Worm (Caenorhabditis elegans): ENCODE results near the gene tomm-40.

Gene tomm-40

DNA sequence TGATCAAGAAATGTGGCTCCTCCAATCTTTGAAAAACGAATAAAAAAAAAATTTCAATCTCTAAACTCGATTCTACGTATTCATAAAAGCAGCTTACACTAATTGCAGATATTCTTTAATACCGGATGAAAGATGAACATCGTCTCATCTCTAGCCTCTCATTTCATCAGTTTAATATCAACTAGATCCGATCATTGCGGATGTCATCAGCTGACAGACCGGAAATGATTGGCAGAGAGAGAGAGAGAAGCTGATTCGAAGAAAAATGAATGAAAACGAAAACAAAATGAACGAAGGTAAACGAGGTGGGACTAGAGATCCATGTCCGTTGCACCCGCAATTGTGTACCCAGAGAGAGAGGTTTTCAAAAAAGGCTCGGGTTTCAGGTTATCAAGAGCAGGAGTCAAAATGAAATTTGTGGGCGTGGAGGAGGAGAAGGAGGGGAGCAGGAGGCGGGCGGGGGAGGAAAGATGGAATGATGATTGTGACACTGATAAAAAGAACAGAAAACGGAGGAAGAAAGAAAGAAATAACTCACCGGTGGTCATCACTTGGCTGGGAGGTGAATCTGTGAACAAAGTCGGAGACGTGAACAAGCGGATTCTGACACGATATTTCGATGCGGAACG lies 41.6 kb upstream of the tomm-40 start:
- TF ChIP-seq nhr-11 (tag; optimal IDR thresholded peaks at IDR 0.05) (peak; percentile 43), nhr-67 (tag; optimal IDR thresholded peaks at IDR 0.05) (no peak)

DNA sequence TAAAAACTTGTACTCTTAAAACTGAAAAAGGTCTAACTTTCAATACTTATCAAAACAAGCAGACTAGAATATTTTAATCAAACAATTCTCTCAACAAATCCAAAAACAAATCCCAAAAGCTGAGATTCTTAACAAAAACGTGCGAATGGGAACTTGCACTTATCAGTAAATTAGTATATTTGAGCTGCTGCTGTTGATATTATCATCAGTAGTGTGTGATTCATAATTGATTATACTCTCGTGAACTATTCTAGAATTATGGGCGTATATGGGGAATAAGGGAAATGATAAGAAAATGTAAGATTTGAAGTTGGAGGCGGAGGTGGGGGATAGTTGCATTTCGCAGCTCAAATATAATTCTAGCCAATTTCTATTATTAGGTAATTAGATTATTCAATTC lies 40.8 kb upstream of the tomm-40 start:
- peak; percentile 13 for TF ChIP-seq pqm-1 (tag; optimal IDR thresholded peaks at IDR 0.05)
- peak; percentile 39 for TF ChIP-seq skn-1 (tag; optimal IDR thresholded peaks at IDR 0.05)
- TF ChIP-seq elt-2 (tag; optimal IDR thresholded peaks at IDR 0.05) = peak; percentile 34
- no peak for TF ChIP-seq egl-27 (tag; optimal IDR thresholded peaks at IDR 0.05)

DNA sequence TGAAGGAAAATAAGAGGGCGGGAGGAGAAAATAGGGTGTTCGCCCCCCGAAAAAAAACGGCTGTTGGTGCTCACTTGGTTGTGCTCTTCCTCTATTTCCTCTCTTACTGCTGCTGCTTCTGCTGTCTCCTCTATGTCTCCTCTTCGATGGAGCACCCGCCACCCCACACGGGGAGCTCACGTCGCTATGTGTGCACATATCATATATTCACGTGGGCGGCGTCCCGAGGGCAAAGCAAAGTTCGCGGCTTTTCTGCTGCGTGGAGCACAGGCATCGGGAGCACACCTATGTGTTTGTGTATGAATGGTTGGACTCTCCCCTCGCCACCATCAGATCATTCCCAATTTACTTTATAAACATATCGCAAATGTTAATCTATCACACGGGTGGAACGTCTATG lies 40.0 kb upstream of the tomm-40 start:
- TF ChIP-seq lin-39 (tag; optimal IDR thresholded peaks at IDR 0.05) (no peak), nfya-1 (tag; optimal IDR thresholded peaks at IDR 0.05; ENCODE audit: insufficient read depth) (peak; percentile 52), ama-1 (optimal IDR thresholded peaks at IDR 0.05) (no peak), pha-4 (tag; optimal IDR thresholded peaks at IDR 0.05) (peak; percentile 73)

DNA sequence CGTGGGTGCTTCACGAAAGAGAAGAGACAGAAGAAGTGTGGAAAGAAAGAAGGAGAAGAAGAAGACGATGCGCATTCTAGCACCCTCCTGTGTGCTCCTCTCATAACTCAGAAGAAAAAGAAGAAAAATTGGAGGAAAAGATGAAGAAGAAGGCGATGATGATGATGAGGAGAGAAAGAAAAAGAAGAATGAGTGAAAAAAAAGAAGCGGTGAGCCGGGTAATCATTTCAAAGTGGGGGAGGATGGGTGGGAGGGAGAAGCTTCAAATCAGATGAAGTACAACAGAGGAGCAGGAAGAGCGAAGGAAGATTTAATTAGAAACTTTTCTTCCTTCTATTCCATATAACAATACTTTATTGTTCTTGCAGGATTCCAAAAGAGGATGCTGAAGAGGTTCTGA lies 37.3 kb upstream of the tomm-40 start:
- TF ChIP-seq jun-1 (tag; optimal IDR thresholded peaks at IDR 0.05) (no peak), fkh-10 (GFP tag; optimal IDR thresholded peaks at IDR 0.05) (peak; percentile 41), nhr-25 (tag; optimal IDR thresholded peaks at IDR 0.05) (no peak), nhr-23 (tag; optimal IDR thresholded peaks at IDR 0.05) (no peak), tbx-2 (tag; optimal IDR thresholded peaks at IDR 0.05) (no peak), nfya-1 (tag; optimal IDR thresholded peaks at IDR 0.05; ENCODE audit: insufficient read depth) (peak; percentile 5)

DNA sequence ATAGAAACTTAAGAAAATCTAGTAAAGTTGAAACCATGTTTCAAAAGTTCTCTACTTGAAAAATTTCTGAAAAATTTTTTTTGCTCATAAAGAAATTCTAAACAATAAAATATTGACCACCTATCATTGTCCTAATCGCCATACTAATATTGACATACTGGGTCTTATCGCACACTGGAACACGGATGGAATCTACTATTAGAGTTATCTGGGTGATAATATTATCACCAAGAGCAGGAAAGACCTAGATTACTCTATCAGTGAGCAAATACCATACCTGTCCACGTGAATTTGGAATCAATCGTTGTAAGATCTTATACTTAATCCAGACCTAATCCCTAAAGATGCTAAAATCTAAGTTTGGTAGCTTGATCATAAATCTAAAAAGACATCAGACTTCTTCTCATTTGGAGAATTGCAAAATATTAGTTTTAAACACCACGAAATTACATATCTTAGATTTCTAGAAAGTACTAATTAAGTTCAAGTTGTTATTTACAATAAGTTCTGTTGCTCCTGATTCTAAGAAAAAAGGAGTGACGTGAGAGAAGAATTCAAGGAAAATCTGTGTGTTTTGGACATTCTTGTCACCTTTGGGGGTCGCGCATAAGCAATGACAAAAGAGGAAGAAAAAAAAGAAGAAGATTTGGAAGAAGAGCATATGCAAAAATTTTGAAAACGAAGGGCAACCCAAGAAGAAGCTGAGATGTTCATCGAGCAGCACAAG lies 36.8 kb upstream of the tomm-40 start:
- TF ChIP-seq mdl-1 (tag; optimal IDR thresholded peaks at IDR 0.05) = no peak
- TF ChIP-seq elt-2 (tag; optimal IDR thresholded peaks at IDR 0.05) = peak; percentile 36
- no peak for TF ChIP-seq elt-3 (tag; optimal IDR thresholded peaks at IDR 0.05)
- no peak for TF ChIP-seq ztf-4 (tag; optimal IDR thresholded peaks at IDR 0.05)

DNA sequence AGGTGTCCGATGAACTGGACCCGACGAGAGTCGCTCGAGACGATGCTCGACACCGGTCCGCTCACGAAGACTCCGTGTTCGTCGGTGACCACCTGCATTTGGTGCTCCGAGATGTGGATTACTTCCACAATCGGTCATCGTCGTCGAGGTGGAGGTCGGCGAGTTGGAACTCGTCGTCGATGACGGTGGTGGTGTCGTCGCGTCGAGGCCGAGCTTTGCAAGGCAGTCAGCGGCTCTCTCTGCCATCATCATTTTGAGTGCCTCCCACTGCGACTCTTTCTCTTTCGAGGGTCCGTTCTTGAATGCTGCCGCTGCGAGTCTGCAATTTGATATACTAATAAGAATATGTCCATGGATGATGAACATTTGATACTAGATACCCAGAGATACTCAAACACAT lies 34.4 kb upstream of the tomm-40 start:
- TF ChIP-seq snpc-4 (tag; optimal IDR thresholded peaks at IDR 0.05) (no peak), elt-3 (tag; optimal IDR thresholded peaks at IDR 0.05) (no peak), nhr-67 (tag; optimal IDR thresholded peaks at IDR 0.05) (no peak), ceh-82 (tag; optimal IDR thresholded peaks at IDR 0.05) (no peak), nhr-11 (tag; optimal IDR thresholded peaks at IDR 0.05) (no peak), lin-39 (tag; optimal IDR thresholded peaks at IDR 0.05) (no peak), ZK546.5 (tag; optimal IDR thresholded peaks at IDR 0.05) (no peak), unc-62 (GFP tag; optimal IDR thresholded peaks at IDR 0.05) (no peak), pha-4 (tag; optimal IDR thresholded peaks at IDR 0.05) (no peak), egl-5 (tag; optimal IDR thresholded peaks at IDR 0.05) (no peak), eor-1 (tag; optimal IDR thresholded peaks at IDR 0.05) (no peak), elt-2 (tag; optimal IDR thresholded peaks at IDR 0.05) (no peak), lsy-12 (tag; optimal IDR thresholded peaks at IDR 0.05) (no peak), unc-39 (tag; optimal IDR thresholded peaks at IDR 0.05) (no peak), nhr-76 (tag; optimal IDR thresholded peaks at IDR 0.05) (no peak), lin-15B (tag; optimal IDR thresholded peaks at IDR 0.05) (no peak), jun-1 (tag; optimal IDR thresholded peaks at IDR 0.05) (no peak), ztf-11 (tag; optimal IDR thresholded peaks at IDR 0.05) (no peak)

DNA sequence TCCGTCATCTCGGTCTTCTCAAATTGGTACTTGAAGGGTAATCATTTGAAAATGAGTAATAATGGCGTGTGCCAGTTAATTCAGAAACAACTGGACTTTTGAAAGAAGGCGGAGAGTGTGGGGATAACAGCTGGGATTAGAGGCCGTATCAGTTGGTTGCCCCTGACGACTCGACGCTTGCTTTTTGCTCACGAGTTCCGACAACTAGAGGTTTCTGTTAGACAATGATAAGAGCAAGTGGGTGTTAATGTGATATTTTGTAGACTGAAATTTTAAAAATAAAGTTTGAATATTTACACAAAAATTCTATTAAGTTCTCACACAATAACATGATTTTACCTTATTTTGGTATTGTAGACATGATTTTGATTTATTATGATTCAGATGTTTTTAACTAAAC lies 31.7 kb upstream of the tomm-40 start, which contains the start of gene F44G4.7:
Gene F44G4.7 (minus strand): TSS at position 101 of the 400 bp plus-strand sequence.
- TF ChIP-seq nhr-11 (tag; optimal IDR thresholded peaks at IDR 0.05) (no peak), nhr-76 (tag; optimal IDR thresholded peaks at IDR 0.05) (no peak), fkh-2 (tag; optimal IDR thresholded peaks at IDR 0.05) (no peak), tbx-2 (tag; optimal IDR thresholded peaks at IDR 0.05) (no peak), nhr-25 (tag; optimal IDR thresholded peaks at IDR 0.05) (no peak), ceh-16 (tag; optimal IDR thresholded peaks at IDR 0.05) (no peak), sea-2 (GFP tag; optimal IDR thresholded peaks at IDR 0.05) (no peak), jun-1 (tag; optimal IDR thresholded peaks at IDR 0.05) (no peak), ztf-4 (tag; optimal IDR thresholded peaks at IDR 0.05) (no peak), elt-1 (tag; optimal IDR thresholded peaks at IDR 0.05) (no peak), aly-2 (tag; optimal IDR thresholded peaks at IDR 0.05) (no peak), nhr-12 (tag; optimal IDR thresholded peaks at IDR 0.05) (no peak), fos-1 (tag; optimal IDR thresholded peaks at IDR 0.05) (no peak), lin-15B (tag; optimal IDR thresholded peaks at IDR 0.05) (no peak), unc-62 (GFP tag; optimal IDR thresholded peaks at IDR 0.05) (no peak), pha-4 (tag; optimal IDR thresholded peaks at IDR 0.05) (no peak), ama-1 (optimal IDR thresholded peaks at IDR 0.05) (no peak), R02D3.7 (tag; optimal IDR thresholded peaks at IDR 0.05) (no peak)

Data from whole organism, L3 larva.